Fruit fly (Drosophila melanogaster) S2 (cell line): Measurements from ENCODE around the gene Ada1-1.

Source experiments
- CG8478 ChIP-seq: fragments of >200 bp; optimal IDR thresholded peaks from 2 replicates; lab custom pipeline; 2018
- CTCF ChIP-seq, 2 experiments: fragments of >200 bp; optimal IDR thresholded peaks; 2 replicates each; lab custom pipeline; 2018

- peak; percentile 25 to 57 for TF ChIP-seq CTCF (optimal IDR thresholded peaks at IDR 0.05; lab: Kevin White, UChicago)
- TF ChIP-seq CG8478 (lab: Kevin White, UChicago), result no peak
Measured at dm6 chr2L:11948479-11948878, 48.1 kb upstream of the Ada1-1 start.
